Worm (Caenorhabditis elegans) whole organism, L2 larva: ENCODE data around the gene srr-6.

ENCODE experiments used
- C34F6.9 ChIP-seq: fragments of 150-350 bp; optimal IDR thresholded peaks from 2 replicates; lab custom pipeline; 2014; ENCODE audit warnings: missing biosample characterization, missing genetic modification characterization
- R02D3.7 ChIP-seq: fragments of 150-350 bp; optimal IDR thresholded peaks from 2 replicates; lab custom pipeline; 2014; ENCODE audit warnings: missing biosample characterization, missing genetic modification characterization
- Y55F3AM.14 ChIP-seq: fragments of 200-800 bp; sonication (Bioruptor generic); optimal IDR thresholded peaks from 2 replicates; lab custom pipeline; 2018; ENCODE audit warnings: mild to moderate bottlenecking, missing genetic modification characterization, missing compliant biosample characterization
- aly-2 ChIP-seq: fragments of 150-350 bp; optimal IDR thresholded peaks from 2 replicates; lab custom pipeline; 2014; ENCODE audit warnings: missing biosample characterization, missing genetic modification characterization
- blmp-1 ChIP-seq: sonication (generic microtip); optimal IDR thresholded peaks from 2 replicates; lab custom pipeline; 2017; ENCODE audit warnings: missing genetic modification characterization, mild to moderate bottlenecking, missing compliant biosample characterization, antibody characterized with exemption, moderate library complexity; ENCODE audit not compliant: insufficient read depth
- crh-2 ChIP-seq: sonication (generic microtip); optimal IDR thresholded peaks from 2 replicates; lab custom pipeline; 2017; ENCODE audit warnings: missing biosample characterization, missing genetic modification characterization
- egl-27 ChIP-seq: sonication (generic microtip); optimal IDR thresholded peaks from 3 replicates; lab custom pipeline; 2017; ENCODE audit warnings: missing biosample characterization, missing genetic modification reagents, missing genetic modification characterization
- elt-3 ChIP-seq: sonication (generic microtip); optimal IDR thresholded peaks from 2 replicates; lab custom pipeline; 2017; ENCODE audit warnings: missing biosample characterization, missing genetic modification characterization
- fos-1 ChIP-seq: fragments of 150-350 bp; optimal IDR thresholded peaks from 2 replicates; lab custom pipeline; 2014; ENCODE audit warnings: missing biosample characterization, missing genetic modification characterization
- gmeb-1 ChIP-seq: fragments of 150-350 bp; optimal IDR thresholded peaks from 2 replicates; lab custom pipeline; 2014; ENCODE audit warnings: missing biosample characterization, missing genetic modification characterization
- mab-5 ChIP-seq: fragments of 150-350 bp; optimal IDR thresholded peaks from 2 replicates; lab custom pipeline; 2014; ENCODE audit warnings: missing biosample characterization, missing genetic modification characterization
- mdl-1 ChIP-seq, 2 experiments: fragments of 150-350 bp in 1 of 2; sonication (generic microtip) in 1 of 2; optimal IDR thresholded peaks; 2 replicates each; lab custom pipeline; 2017; ENCODE audit warnings: missing biosample characterization in 2 of 2, missing genetic modification characterization in 2 of 2
- nhr-12 ChIP-seq: fragments of 150-350 bp; optimal IDR thresholded peaks from 2 replicates; lab custom pipeline; 2014; ENCODE audit warnings: missing biosample characterization, missing genetic modification characterization
- nhr-129 ChIP-seq: fragments of 150-350 bp; optimal IDR thresholded peaks from 2 replicates; lab custom pipeline; 2014; ENCODE audit warnings: missing biosample characterization, missing genetic modification characterization
- nhr-21 ChIP-seq: fragments of 150-350 bp; optimal IDR thresholded peaks from 2 replicates; lab custom pipeline; 2014; ENCODE audit warnings: missing biosample characterization, missing genetic modification characterization
- nhr-23 ChIP-seq: fragments of 150-350 bp; optimal IDR thresholded peaks from 2 replicates; lab custom pipeline; 2014; ENCODE audit warnings: missing biosample characterization, missing genetic modification reagents, missing genetic modification characterization
- nhr-25 ChIP-seq: fragments of 150-350 bp; sonication (generic microtip); optimal IDR thresholded peaks from 3 replicates; lab custom pipeline; 2014; ENCODE audit warnings: missing biosample characterization, missing genetic modification characterization
- nhr-77 ChIP-seq: fragments of 150-350 bp; optimal IDR thresholded peaks from 2 replicates; lab custom pipeline; 2014; ENCODE audit warnings: missing biosample characterization, missing genetic modification characterization
- skn-1 ChIP-seq: sonication (generic microtip); optimal IDR thresholded peaks from 2 replicates; lab custom pipeline; 2017; ENCODE audit warnings: missing biosample characterization, missing genetic modification characterization
- sma-9 ChIP-seq, 2 experiments: fragments of 150-350 bp in 1 of 2; sonication (generic microtip) in 1 of 2; optimal IDR thresholded peaks; 2 replicates each; lab custom pipeline; 2014 to 2016; ENCODE audit warnings: missing genetic modification characterization in 2 of 2, mild to moderate bottlenecking in 1 of 2, missing biosample characterization in 1 of 2, missing compliant biosample characterization in 1 of 2, missing genetic modification reagents in 1 of 2, moderate library complexity in 1 of 2
- unc-55 ChIP-seq: fragments of 150-350 bp; sonication (generic microtip); optimal IDR thresholded peaks from 3 replicates; lab custom pipeline; 2014; ENCODE audit warnings: missing biosample characterization, missing genetic modification reagents, missing genetic modification characterization
- unc-62 ChIP-seq: fragments of 150-350 bp; optimal IDR thresholded peaks from 2 replicates; lab custom pipeline; 2014; ENCODE audit warnings: missing biosample characterization, missing genetic modification reagents, missing genetic modification characterization
- zag-1 ChIP-seq: fragments of 150-350 bp; optimal IDR thresholded peaks from 2 replicates; lab custom pipeline; 2014; ENCODE audit warnings: missing biosample characterization, missing genetic modification characterization
- ztf-4 ChIP-seq: fragments of 150-350 bp; optimal IDR thresholded peaks from 2 replicates; lab custom pipeline; 2014; ENCODE audit warnings: missing biosample characterization, missing genetic modification characterization

srr-6 gene

DNA sequence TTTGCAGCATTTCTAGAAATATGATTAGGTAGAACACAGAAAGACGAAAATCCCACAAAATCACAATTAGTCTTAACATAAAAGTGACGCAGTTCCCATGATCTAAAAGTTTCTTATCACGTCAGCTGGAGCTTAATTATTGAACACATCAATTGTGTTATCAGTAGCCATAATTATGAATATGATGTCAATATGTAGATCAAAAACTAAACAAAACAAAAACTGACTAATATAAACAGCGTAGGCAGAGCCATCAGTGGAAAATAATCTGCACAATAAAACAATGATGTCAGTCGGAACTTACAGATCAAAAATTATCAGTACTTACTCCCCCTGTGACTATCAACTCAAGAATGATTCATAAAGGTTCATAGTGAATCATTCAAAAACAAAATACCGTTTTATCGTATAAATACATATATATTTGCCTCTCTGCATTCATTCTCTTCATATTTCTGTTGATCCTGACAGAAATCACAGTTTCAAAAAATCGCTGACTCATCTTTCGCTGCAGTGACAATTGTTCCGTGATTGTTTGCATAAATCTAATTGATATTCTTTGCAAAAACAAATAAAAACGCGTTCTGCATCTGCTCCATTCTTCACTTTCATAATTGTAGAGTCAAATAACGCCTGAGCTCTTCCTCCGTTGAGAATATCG, at the start of gene srr-6:
Gene srr-6, plus strand, starts transcription at position 611 of the 661 bp plus-strand sequence.
- TF ChIP-seq fos-1 (tag; lab: Kevin White, UChicago) (peak; percentile 71), ztf-4 (tag; lab: Kevin White, UChicago) (no peak)

DNA sequence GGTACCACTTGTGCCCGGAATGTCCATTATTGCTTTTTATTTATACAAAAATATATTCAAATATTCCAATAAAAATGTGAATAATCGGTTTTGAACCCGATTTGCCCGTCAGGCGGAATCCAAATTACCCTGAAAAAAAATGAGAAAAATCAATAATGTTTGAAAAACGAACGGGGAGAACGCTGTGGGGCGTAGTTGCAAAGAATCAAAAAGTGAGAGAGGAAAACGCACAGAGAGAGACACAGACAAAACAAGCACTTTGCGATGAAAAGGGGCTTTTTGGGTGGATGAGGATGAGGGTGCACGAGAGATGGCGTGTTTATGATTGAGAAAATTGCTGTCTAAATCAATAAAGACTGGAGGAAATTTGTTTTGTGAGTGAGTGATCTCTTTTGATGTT, 49.6 kb upstream of the srr-6 start, which contains the start of gene tam-1:
Gene tam-1, minus strand, starts transcription at position 135 of the 400 bp plus-strand sequence.
- no peak for TF ChIP-seq mdl-1 (tag; optimal IDR thresholded peaks at IDR 0.05; lab: Kevin White, UChicago)
- peak; percentile 40 for TF ChIP-seq C34F6.9

- TF ChIP-seq zag-1 (tag; lab: Kevin White, UChicago) (no peak), blmp-1 (tag; lab: Kevin White, UChicago) (no peak), nhr-12 (tag; lab: Kevin White, UChicago) (no peak), unc-55 (GFP tag; lab: Kevin White, UChicago) (no peak), unc-62 (GFP tag; lab: Kevin White, UChicago) (no peak), ztf-4 (tag; lab: Kevin White, UChicago) (no peak), sma-9 (GFP tag; optimal IDR thresholded peaks at IDR 0.05; lab: Kevin White, UChicago) (no peak), sma-9 (tag; optimal IDR thresholded peaks at IDR 0.05; lab: Kevin White, UChicago) (no peak), R02D3.7 (tag; lab: Kevin White, UChicago) (no peak), mab-5 (tag; lab: Kevin White, UChicago) (no peak), nhr-77 (tag; lab: Kevin White, UChicago) (no peak), Y55F3AM.14 (GFP tag; lab: Kevin White, UChicago) (no peak), mdl-1 (tag; optimal IDR thresholded peaks at IDR 0.05; lab: Kevin White, UChicago) (no peak), aly-2 (tag; lab: Kevin White, UChicago) (no peak)
Observed at ce11 chrV:4963606-4964005, 49.0 kb upstream of the srr-6 start.

DNA sequence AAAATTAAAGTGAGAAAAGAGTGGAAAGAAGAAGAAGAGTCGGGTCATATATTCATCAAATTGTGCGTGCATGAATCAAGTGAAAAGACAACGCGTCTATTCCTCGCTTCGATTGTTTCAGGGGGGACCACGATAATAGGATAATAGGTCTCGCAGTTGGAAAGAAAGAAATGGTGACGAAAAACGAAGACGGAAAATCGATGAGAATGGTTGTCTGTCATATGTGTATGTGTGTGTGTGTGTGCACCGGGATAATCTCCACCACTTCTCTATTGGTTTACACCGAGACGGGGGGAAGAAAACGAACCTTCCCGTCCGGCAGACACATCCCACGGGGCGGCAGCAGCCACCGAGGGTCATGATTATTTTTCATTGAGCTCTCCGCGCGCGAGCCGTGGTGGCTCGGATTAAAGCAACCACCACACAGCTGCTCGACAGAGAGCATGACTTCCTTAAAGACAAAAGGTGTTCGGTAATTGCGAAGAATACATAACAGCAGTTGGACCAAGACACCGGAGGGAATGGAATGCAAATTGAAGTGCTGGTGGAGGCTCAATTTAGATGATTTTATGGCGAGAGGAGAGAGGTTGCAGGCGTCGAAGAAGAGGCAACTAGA, 48.5 kb upstream of the srr-6 start:
- TF ChIP-seq nhr-23 (tag; lab: Kevin White, UChicago): no peak
- TF ChIP-seq unc-55 (GFP tag; lab: Kevin White, UChicago): peak; percentile 22
- TF ChIP-seq Y55F3AM.14 (GFP tag; lab: Kevin White, UChicago): peak; percentile 9

DNA sequence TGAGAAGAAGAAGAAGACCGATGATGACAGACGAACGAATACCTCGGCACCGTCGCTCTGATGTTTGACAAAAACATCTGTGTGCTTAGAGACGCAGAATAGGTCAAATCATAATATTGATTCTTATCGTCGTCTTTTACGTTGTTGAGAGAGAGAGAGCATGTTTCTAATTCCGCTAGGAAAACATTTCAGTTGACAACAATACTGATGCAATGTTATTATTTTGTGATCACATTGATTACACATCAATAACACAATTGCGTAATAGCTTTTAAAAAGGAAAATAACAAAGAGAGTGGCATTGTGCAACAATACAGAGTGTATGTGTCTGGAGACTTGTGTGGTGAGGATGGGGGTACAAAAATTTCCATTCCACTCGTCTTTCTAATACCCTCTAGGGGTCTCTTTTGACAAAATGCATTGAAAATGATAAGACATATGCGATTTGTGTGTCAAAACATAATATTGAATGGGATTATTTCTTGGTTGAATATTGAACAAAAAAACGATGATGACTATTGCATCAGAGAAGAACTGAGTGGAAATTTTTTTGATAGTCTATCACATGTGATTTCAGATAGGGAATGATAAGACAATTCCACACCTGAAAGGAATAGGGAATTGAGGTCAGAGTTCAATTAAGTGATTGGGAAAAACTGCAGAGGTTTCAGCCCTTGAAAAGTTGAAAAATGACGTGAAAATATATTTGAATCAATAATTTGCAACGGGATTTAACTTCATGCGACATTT, 47.8 kb upstream of the srr-6 start:
- TF ChIP-seq aly-2 (tag; lab: Kevin White, UChicago) (no peak), nhr-129 (tag; lab: Kevin White, UChicago) (peak; percentile 48), nhr-12 (tag; lab: Kevin White, UChicago) (no peak), Y55F3AM.14 (GFP tag; lab: Kevin White, UChicago) (no peak), mdl-1 (tag; optimal IDR thresholded peaks at IDR 0.05; lab: Kevin White, UChicago) (no peak), gmeb-1 (tag; lab: Kevin White, UChicago) (no peak), nhr-21 (no peak), R02D3.7 (tag; lab: Kevin White, UChicago) (no peak), crh-2 (tag; lab: Kevin White, UChicago) (peak; percentile 38), fos-1 (tag; lab: Kevin White, UChicago) (peak; percentile 57), unc-55 (GFP tag; lab: Kevin White, UChicago) (no peak), sma-9 (GFP tag; optimal IDR thresholded peaks at IDR 0.05; lab: Kevin White, UChicago) (peak; percentile 48), sma-9 (tag; optimal IDR thresholded peaks at IDR 0.05; lab: Kevin White, UChicago) (no peak), egl-27 (tag; lab: Kevin White, UChicago) (no peak), elt-3 (tag; lab: Kevin White, UChicago) (no peak), skn-1 (tag; lab: Kevin White, UChicago) (peak; percentile 33)

DNA sequence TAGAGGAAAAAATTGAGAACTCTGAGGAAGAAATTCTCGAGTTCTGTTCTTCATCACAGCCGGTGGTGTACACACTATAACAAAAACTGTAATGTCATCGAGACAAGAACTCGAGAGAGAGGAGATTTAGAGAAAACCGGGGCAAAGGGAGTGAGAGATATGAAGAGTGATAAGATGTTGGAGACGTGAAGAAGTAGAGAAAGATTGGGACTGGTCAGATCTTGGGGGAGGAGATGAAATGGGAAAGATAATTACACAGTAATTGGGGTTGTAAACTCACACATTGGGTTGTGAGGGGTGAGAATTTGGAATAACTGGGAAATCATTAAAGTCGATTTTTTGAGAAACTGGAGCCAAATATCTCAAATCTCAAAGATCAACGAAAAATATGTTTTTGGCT, 46.8 kb upstream of the srr-6 start:
- no peak for TF ChIP-seq nhr-25 (tag; lab: Kevin White, UChicago)
- peak; percentile 26 for TF ChIP-seq sma-9 (GFP tag; optimal IDR thresholded peaks at IDR 0.05; lab: Kevin White, UChicago)
- no peak for TF ChIP-seq sma-9 (tag; optimal IDR thresholded peaks at IDR 0.05; lab: Kevin White, UChicago)
